Fruit fly (Drosophila melanogaster): ENCODE measurements around the gene TwdlH.

Gene TwdlH

dm6 chr3R:26655416-26655945 is 21.9 kb downstream of the TwdlH start:
- TF ChIP-seq Myc (optimal IDR thresholded peaks at IDR 0.05), result peak; percentile 44
- no peak for TF ChIP-seq woc (GFP tag; optimal IDR thresholded peaks at IDR 0.05)

DNA sequence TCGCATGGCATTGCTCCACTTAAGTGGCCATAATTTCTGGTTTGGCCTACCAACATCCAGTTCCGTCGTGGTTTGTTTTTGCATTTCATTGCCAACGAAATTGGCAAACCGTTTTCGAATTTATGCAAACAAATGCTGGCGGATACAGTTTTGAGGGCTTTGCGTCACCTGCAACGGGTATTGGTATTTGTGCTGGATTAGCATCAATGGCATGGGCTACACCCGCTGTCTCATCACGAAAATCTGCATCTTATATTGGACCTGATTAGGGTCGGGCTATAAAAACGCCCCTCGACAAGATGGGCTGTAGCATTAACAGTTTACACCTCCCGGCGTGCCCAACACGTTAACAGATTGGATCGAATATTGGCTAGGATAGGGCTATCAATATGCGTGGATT is 22.6 kb downstream of the TwdlH start, which contains the start of gene Tb:
Gene Tb, plus strand, starts transcription at position 301 of the 400 bp plus-strand sequence.
- no peak for TF ChIP-seq Hr78 (GFP tag; optimal IDR thresholded peaks at IDR 0.05)
- TF ChIP-seq tai (GFP tag; optimal IDR thresholded peaks at IDR 0.05), result no peak
- TF ChIP-seq h (GFP tag; optimal IDR thresholded peaks at IDR 0.05), result no peak
- TF ChIP-seq Myc (optimal IDR thresholded peaks at IDR 0.05), result no peak

DNA sequence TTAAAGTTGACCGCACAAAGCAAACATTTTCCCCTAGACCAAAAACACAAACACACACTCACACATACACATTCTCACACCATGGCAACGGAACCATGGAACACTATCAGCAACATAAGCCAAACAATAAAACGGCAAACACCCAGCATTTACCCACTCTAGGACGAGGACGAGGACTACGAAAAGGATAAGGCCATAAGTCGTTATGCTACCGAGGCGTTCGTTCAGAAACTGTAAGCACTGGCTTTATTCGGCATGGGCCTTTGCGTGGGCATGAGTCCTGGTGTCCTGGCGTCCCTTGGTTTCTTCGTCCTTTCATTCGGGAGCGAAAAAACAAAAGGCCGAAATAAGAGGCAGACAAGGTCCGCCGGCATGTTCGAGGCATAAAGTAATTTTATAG is 36.7 kb downstream of the TwdlH start:
- TF ChIP-seq lola (GFP tag; optimal IDR thresholded peaks at IDR 0.05) (no peak), fru (GFP tag; optimal IDR thresholded peaks at IDR 0.05) (no peak), Abd-B (GFP tag; optimal IDR thresholded peaks at IDR 0.05) (no peak)

DNA sequence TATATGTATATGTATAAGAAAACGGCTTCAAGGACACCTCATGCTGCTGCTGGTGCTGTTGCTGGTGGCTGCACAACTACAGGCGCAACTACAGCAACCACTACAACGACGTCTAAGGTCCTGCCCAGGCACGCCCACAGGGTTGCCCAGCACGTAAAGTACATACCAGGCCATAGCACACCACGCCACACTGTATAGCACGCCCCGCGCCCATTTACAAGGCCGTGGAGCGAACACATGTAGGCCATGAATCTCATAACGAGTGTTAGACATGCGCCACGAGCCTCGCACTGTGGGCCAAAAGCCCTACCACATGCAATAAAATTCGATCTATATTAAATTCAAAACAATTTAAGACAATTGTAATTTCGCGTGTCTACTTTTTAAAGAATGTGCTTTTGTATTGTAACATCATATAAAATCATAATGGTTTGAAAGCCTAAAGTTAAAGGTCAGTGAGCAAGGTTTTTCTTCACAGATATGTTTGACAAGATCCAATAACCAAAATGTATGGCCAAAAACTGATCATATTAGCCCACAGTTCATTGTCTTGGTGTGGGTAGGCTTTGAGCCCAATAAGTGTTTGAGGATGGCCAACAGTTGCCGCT is 38.1 kb downstream of the TwdlH start:
- no peak for TF ChIP-seq jim (GFP tag; optimal IDR thresholded peaks at IDR 0.05)
- TF ChIP-seq h (GFP tag; optimal IDR thresholded peaks at IDR 0.05), result no peak
- TF ChIP-seq rgr (GFP tag; optimal IDR thresholded peaks at IDR 0.05), result no peak
- TF ChIP-seq HLH106 (tag; optimal IDR thresholded peaks at IDR 0.05), result no peak
- TF ChIP-seq CG9705 (GFP tag; optimal IDR thresholded peaks at IDR 0.05), result no peak
- no peak for TF ChIP-seq ey (GFP tag; optimal IDR thresholded peaks at IDR 0.05)
- TF ChIP-seq pan (optimal IDR thresholded peaks at IDR 0.05), result no peak
- TF ChIP-seq psq (GFP tag; optimal IDR thresholded peaks at IDR 0.05), result no peak
- TF ChIP-seq dmrt93B (GFP tag; optimal IDR thresholded peaks at IDR 0.05), result no peak
- no peak for TF ChIP-seq CG32264 (GFP tag; optimal IDR thresholded peaks at IDR 0.05)
- TF ChIP-seq Rel (GFP tag; optimal IDR thresholded peaks at IDR 0.05), result no peak
- no peak for TF ChIP-seq Rel (tag; optimal IDR thresholded peaks at IDR 0.05)
- TF ChIP-seq Hr78 (GFP tag; optimal IDR thresholded peaks at IDR 0.05), result no peak

- no peak for TF ChIP-seq Abd-B (GFP tag; optimal IDR thresholded peaks at IDR 0.05)
- TF ChIP-seq h (GFP tag; optimal IDR thresholded peaks at IDR 0.05), result no peak
- TF ChIP-seq GATAd (GFP tag; optimal IDR thresholded peaks at IDR 0.05), result no peak
- TF ChIP-seq jim (GFP tag; optimal IDR thresholded peaks at IDR 0.05), result no peak
- no peak for TF ChIP-seq Mio (GFP tag; optimal IDR thresholded peaks at IDR 0.05)
- no peak for TF ChIP-seq lola (GFP tag; optimal IDR thresholded peaks at IDR 0.05)
- TF ChIP-seq CG32264 (GFP tag; optimal IDR thresholded peaks at IDR 0.05), result no peak
- TF ChIP-seq Dfd (GFP tag; optimal IDR thresholded peaks at IDR 0.05), result no peak
- TF ChIP-seq brk (GFP tag; optimal IDR thresholded peaks at IDR 0.05), result no peak
- no peak for TF ChIP-seq Sp1 (GFP tag; optimal IDR thresholded peaks at IDR 0.05)
- TF ChIP-seq fru (GFP tag; optimal IDR thresholded peaks at IDR 0.05), result no peak
- TF ChIP-seq dl (GFP tag; optimal IDR thresholded peaks at IDR 0.05; ENCODE audit: insufficient read depth in 1 of 2, partially characterized antibody in 2 of 2), result no peak
- no peak for TF ChIP-seq N (GFP tag; optimal IDR thresholded peaks at IDR 0.05)
- no peak for TF ChIP-seq foxo (GFP tag; optimal IDR thresholded peaks at IDR 0.05)
- TF ChIP-seq dsf (GFP tag; optimal IDR thresholded peaks at IDR 0.05; ENCODE audit: borderline replicate concordance), result no peak
- no peak for TF ChIP-seq psq (GFP tag; optimal IDR thresholded peaks at IDR 0.05)
- no peak for TF ChIP-seq CG9705 (GFP tag; optimal IDR thresholded peaks at IDR 0.05)
Observed at dm6 chr3R:26681947-26682346, 48.4 kb downstream of the TwdlH start, which contains the start of gene beat-VII. TSS of gene beat-VII (minus strand) at chr3R:26681966.
